Worm (Caenorhabditis elegans): ENCODE measurements around the gene T28H10.1.

ce11 chrV:12540739-12541138, 37.1 kb downstream of the T28H10.1 start, which contains the start of gene F45D3.2:
- TF ChIP-seq ztf-29 (GFP tag; IDR thresholded peaks at IDR 0.05) = no peak
- no peak for TF ChIP-seq ztf-23 (GFP tag; IDR thresholded peaks at IDR 0.05)
- no peak for TF ChIP-seq ref-1 (GFP tag; conservative IDR thresholded peaks at IDR 0.05)
- no peak for TF ChIP-seq T22C8.4 (GFP tag; IDR thresholded peaks at IDR 0.05)
- TF ChIP-seq flt-1 (GFP tag; IDR thresholded peaks at IDR 0.05) = no peak
- TF ChIP-seq med-1 (GFP tag; optimal IDR thresholded peaks at IDR 0.05; ENCODE audit: insufficient read depth) = no peak
- TF ChIP-seq tab-1 (GFP tag; IDR thresholded peaks at IDR 0.05) = no peak
- TF ChIP-seq klf-2 (GFP tag; conservative IDR thresholded peaks at IDR 0.05) = no peak
- no peak for TF ChIP-seq cog-1 (tag; optimal IDR thresholded peaks at IDR 0.05)
